Fruit fly (Drosophila melanogaster): ENCODE data around the gene Gr28b.

Gr28b gene

dm6 chr2L:7426326-7427066 is 35.6 kb downstream of the Gr28b start, which contains the start of gene muc (continued):
- TF ChIP-seq CG4617 (GFP tag; optimal IDR thresholded peaks at IDR 0.05; ENCODE audit: borderline replicate concordance) (no peak), Ravus (GFP tag; IDR thresholded peaks at IDR 0.05) (no peak), Fer3 (tag; optimal IDR thresholded peaks at IDR 0.05) (peak; percentile 44), phol (tag; optimal IDR thresholded peaks at IDR 0.05) (peak; percentile 92), CG14860 (GFP tag; IDR thresholded peaks at IDR 0.05; ENCODE audit: partially characterized antibody) (peak; percentile 40; the same call in 2 of the 3 replicates), CG3281 (GFP tag; optimal IDR thresholded peaks at IDR 0.05) (no peak), chif (GFP tag; optimal IDR thresholded peaks at IDR 0.05) (peak in 1 of 2 experiments; percentile 60), da (GFP tag; optimal IDR thresholded peaks at IDR 0.05) (no peak), ewg (GFP tag; optimal IDR thresholded peaks at IDR 0.05) (no peak), CG4707 (GFP tag; optimal IDR thresholded peaks at IDR 0.05) (no peak), CG3065 (GFP tag; optimal IDR thresholded peaks at IDR 0.05) (no peak), caup (GFP tag; optimal IDR thresholded peaks at IDR 0.05; ENCODE audit: severe bottlenecking) (no peak), ap (GFP tag; IDR thresholded peaks at IDR 0.05) (no peak), CG30431 (GFP tag; optimal IDR thresholded peaks at IDR 0.05) (no peak), CG8388 (GFP tag; optimal IDR thresholded peaks at IDR 0.05) (no peak), CG7786 (GFP tag; optimal IDR thresholded peaks at IDR 0.05) (no peak), Six4 (GFP tag; optimal IDR thresholded peaks at IDR 0.05) (no peak), CG32532 (GFP tag; IDR thresholded peaks at IDR 0.05) (peak; percentile 70), corto (GFP tag; optimal IDR thresholded peaks at IDR 0.05) (no peak), CG16815 (GFP tag; optimal IDR thresholded peaks at IDR 0.05) (peak; percentile 4), cwo (GFP tag; optimal IDR thresholded peaks at IDR 0.05) (no peak), Jarid2 (GFP tag; optimal IDR thresholded peaks at IDR 0.05) (no peak), Oaz (GFP tag; IDR thresholded peaks at IDR 0.05) (no peak), ham (GFP tag; IDR thresholded peaks at IDR 0.05) (no peak), CG6689 (GFP tag; IDR thresholded peaks at IDR 0.05) (peak; percentile 40), CG30403 (GFP tag; optimal IDR thresholded peaks at IDR 0.05) (peak; percentile 70)

dm6 chr2L:7425690-7426056 is 36.4 kb downstream of the Gr28b start:
- TF ChIP-seq CG10274 (GFP tag; optimal IDR thresholded peaks at IDR 0.05) (peak; percentile 50), Rfx (GFP tag; IDR thresholded peaks at IDR 0.05) (peak; percentile 3), CG2199 (GFP tag; IDR thresholded peaks at IDR 0.05) (peak; percentile 30; the same call in 1 of the 3 replicates), ssp (GFP tag; IDR thresholded peaks at IDR 0.05) (0 out of 2 replicates have a peak, but pooled peaks have one; percentile 4), CG8281 (tag; optimal IDR thresholded peaks at IDR 0.05) (no peak), chm (GFP tag; IDR thresholded peaks at IDR 0.05) (peak; percentile 25; the same call in 1 of the 2 replicates), CG16863 (GFP tag; optimal IDR thresholded peaks at IDR 0.05) (no peak), CG32532 (GFP tag; IDR thresholded peaks at IDR 0.05) (no peak), CG15073 (GFP tag; optimal IDR thresholded peaks at IDR 0.05) (peak; percentile 47), CG8290 (GFP tag; optimal IDR thresholded peaks at IDR 0.05) (no peak), CG8290 (tag; optimal IDR thresholded peaks at IDR 0.05) (peak in 1 of 2 experiments; percentile 13), ken (GFP tag; IDR thresholded peaks at IDR 0.05) (0 out of 3 replicates have a peak, but pooled peaks have one; percentile 18)
